Comparison of ENCODE assay signal across 1 fruit fly cellular context in genomic region chr2L:20811039-20811652, dm6.
TF ChIP-seq lines count a peak whose summit lies in the region.

No protein-coding gene starts in this region.

TF ChIP-seq in whole organism, embryonic, 481 proteins besides CTCF, POLR2A, EP300 and RAD21 (continued from another document and continues in another):
- TF ChIP-seq CG2202 (tag; optimal IDR thresholded peaks at IDR 0.05; lab: Kevin White, UChicago) = no peak
- no peak for TF ChIP-seq Myb (GFP tag; optimal IDR thresholded peaks at IDR 0.05; lab: Kevin White, UChicago)
- peak; percentile 8 for TF ChIP-seq ems (GFP tag; optimal IDR thresholded peaks at IDR 0.05; lab: Kevin White, UChicago)
- no peak for TF ChIP-seq vfl (GFP tag; optimal IDR thresholded peaks at IDR 0.05; lab: Kevin White, UChicago)
- no peak for TF ChIP-seq CG33557 (GFP tag; optimal IDR thresholded peaks at IDR 0.05; lab: Kevin White, UChicago)
- peak; percentile 61 for TF ChIP-seq Fer1 (GFP tag; optimal IDR thresholded peaks at IDR 0.05; lab: Kevin White, UChicago)
- peak; percentile 35 for TF ChIP-seq CG8388 (GFP tag; optimal IDR thresholded peaks at IDR 0.05; lab: Kevin White, UChicago)
- 0 out of 4 replicates have a peak, but pooled peaks have one; percentile 7 for TF ChIP-seq Gug (GFP tag; IDR thresholded peaks at IDR 0.05; lab: Robert Waterston, UW)
- peak; percentile 66 for TF ChIP-seq CG31441 (GFP tag; IDR thresholded peaks at IDR 0.05; lab: Robert Waterston, UW)
- TF ChIP-seq CG8478 (optimal IDR thresholded peaks at IDR 0.05; lab: Kevin White, UChicago) = no peak
- TF ChIP-seq pros (GFP tag; optimal IDR thresholded peaks at IDR 0.05; lab: Kevin White, UChicago) = no peak
- no peak for TF ChIP-seq mld (GFP tag; IDR thresholded peaks at IDR 0.05; lab: Robert Waterston, UW; ENCODE audit: partially characterized antibody)
- TF ChIP-seq otp (GFP tag; IDR thresholded peaks at IDR 0.05; lab: Robert Waterston, UW) = no peak
- TF ChIP-seq CG11560 (tag; IDR thresholded peaks at IDR 0.05; lab: Robert Waterston, UW) = no peak
- TF ChIP-seq disco-r (GFP tag; optimal IDR thresholded peaks at IDR 0.05; lab: Kevin White, UChicago) = no peak
- peak; percentile 17; the same call in 1 of the 3 replicates for TF ChIP-seq tgo (GFP tag; IDR thresholded peaks at IDR 0.05; lab: Robert Waterston, UW)
- TF ChIP-seq Hmr (GFP tag; optimal IDR thresholded peaks at IDR 0.05; lab: Kevin White, UChicago) = peak; percentile 42
- TF ChIP-seq CG14667 (GFP tag; IDR thresholded peaks at IDR 0.05; lab: Robert Waterston, UW) = 0 out of 2 replicates have a peak, but pooled peaks have one; percentile 30
- TF ChIP-seq HmgD (GFP tag; optimal IDR thresholded peaks at IDR 0.05; lab: Kevin White, UChicago) = no peak
- peak; percentile 51 for TF ChIP-seq CG12391 (tag; optimal IDR thresholded peaks at IDR 0.05; lab: Kevin White, UChicago)
- peak; percentile 7 for TF ChIP-seq odd (GFP tag; optimal IDR thresholded peaks at IDR 0.05; lab: Kevin White, UChicago)
- no peak for TF ChIP-seq Dek (tag; optimal IDR thresholded peaks at IDR 0.05; lab: Kevin White, UChicago)
- no peak for TF ChIP-seq CG15011 (GFP tag; optimal IDR thresholded peaks at IDR 0.05; lab: Kevin White, UChicago)
- TF ChIP-seq Max (GFP tag; optimal IDR thresholded peaks at IDR 0.05; lab: Kevin White, UChicago) = no peak
- TF ChIP-seq lilli (GFP tag; optimal IDR thresholded peaks at IDR 0.05; lab: Kevin White, UChicago) = peak; percentile 15
- TF ChIP-seq Hmx (GFP tag; optimal IDR thresholded peaks at IDR 0.05; lab: Kevin White, UChicago) = no peak
- 0 out of 2 replicates have a peak, but pooled peaks have one; percentile 30 for TF ChIP-seq stc (GFP tag; IDR thresholded peaks at IDR 0.05; lab: Robert Waterston, UW)
- no peak for TF ChIP-seq gro (GFP tag; optimal IDR thresholded peaks at IDR 0.05; lab: Kevin White, UChicago)
- TF ChIP-seq Asciz (GFP tag; optimal IDR thresholded peaks at IDR 0.05; lab: Kevin White, UChicago) = peak; percentile 66
- no peak for TF ChIP-seq CG5245 (GFP tag; optimal IDR thresholded peaks at IDR 0.05; lab: Kevin White, UChicago)
- TF ChIP-seq tap (tag; optimal IDR thresholded peaks at IDR 0.05; lab: Kevin White, UChicago) = peak; percentile 68
- peak; percentile 54; the same call in 1 of the 2 replicates for TF ChIP-seq CG10366 (GFP tag; IDR thresholded peaks at IDR 0.05; lab: Robert Waterston, UW)
- no peak for TF ChIP-seq CG6175 (GFP tag; IDR thresholded peaks at IDR 0.05; lab: Robert Waterston, UW)
- no peak for TF ChIP-seq luna (GFP tag; optimal IDR thresholded peaks at IDR 0.05; lab: Kevin White, UChicago)
- no peak for TF ChIP-seq hkb (optimal IDR thresholded peaks at IDR 0.05; lab: Kevin White, UChicago)
- TF ChIP-seq hkb (GFP tag; IDR thresholded peaks at IDR 0.05; lab: Robert Waterston, UW) = peak; percentile 72
- TF ChIP-seq insv (GFP tag; optimal IDR thresholded peaks at IDR 0.05; lab: Kevin White, UChicago) = no peak
- no peak for TF ChIP-seq CG18619 (GFP tag; optimal IDR thresholded peaks at IDR 0.05; lab: Kevin White, UChicago)
- TF ChIP-seq dmrt99B (tag; optimal IDR thresholded peaks at IDR 0.05; lab: Kevin White, UChicago) = peak; percentile 83
- no peak for TF ChIP-seq bigmax (GFP tag; optimal IDR thresholded peaks at IDR 0.05; lab: Kevin White, UChicago)
- peak; percentile 23 for TF ChIP-seq CG4424 (GFP tag; optimal IDR thresholded peaks at IDR 0.05; lab: Kevin White, UChicago)
- TF ChIP-seq Abd-B (GFP tag; optimal IDR thresholded peaks at IDR 0.05; lab: Kevin White, UChicago) = no peak
- TF ChIP-seq nom (GFP tag; optimal IDR thresholded peaks at IDR 0.05; lab: Kevin White, UChicago) = no peak
- peak; percentile 31; the same call in 1 of the 2 replicates for TF ChIP-seq dimm (GFP tag; IDR thresholded peaks at IDR 0.05; lab: Robert Waterston, UW)
- no peak for TF ChIP-seq scrt (GFP tag; optimal IDR thresholded peaks at IDR 0.05; lab: Kevin White, UChicago)
- TF ChIP-seq CG31365 (tag; optimal IDR thresholded peaks at IDR 0.05; lab: Kevin White, UChicago) = no peak
- TF ChIP-seq crol (GFP tag; IDR thresholded peaks at IDR 0.05; lab: Robert Waterston, UW) = peak; percentile 82
- TF ChIP-seq CG18262 (tag; optimal IDR thresholded peaks at IDR 0.05; lab: Kevin White, UChicago) = peak; percentile 55
- no peak for TF ChIP-seq fd64A (GFP tag; optimal IDR thresholded peaks at IDR 0.05; lab: Kevin White, UChicago)
- no peak for TF ChIP-seq Hey (tag; optimal IDR thresholded peaks at IDR 0.05; lab: Kevin White, UChicago)
- TF ChIP-seq CG2116 (GFP tag; optimal IDR thresholded peaks at IDR 0.05; lab: Kevin White, UChicago) = no peak
- TF ChIP-seq CG13894 (tag; optimal IDR thresholded peaks at IDR 0.05; lab: Kevin White, UChicago) = no peak
- peak; percentile 64; the same call in 1 of the 3 replicates for TF ChIP-seq CG17361 (GFP tag; IDR thresholded peaks at IDR 0.05; lab: Robert Waterston, UW)
- TF ChIP-seq CG1233 (GFP tag; optimal IDR thresholded peaks at IDR 0.05; lab: Kevin White, UChicago) = no peak
- peak; percentile 13 for TF ChIP-seq CG15514 (GFP tag; optimal IDR thresholded peaks at IDR 0.05; lab: Kevin White, UChicago)
- no peak for TF ChIP-seq Dad (GFP tag; optimal IDR thresholded peaks at IDR 0.05; lab: Kevin White, UChicago)
- TF ChIP-seq CG8924 (tag; optimal IDR thresholded peaks at IDR 0.05; lab: Kevin White, UChicago) = peak; percentile 57
- TF ChIP-seq Chrac-16 (GFP tag; optimal IDR thresholded peaks at IDR 0.05; lab: Kevin White, UChicago) = peak; percentile 15
- no peak for TF ChIP-seq zen (tag; optimal IDR thresholded peaks at IDR 0.05; lab: Kevin White, UChicago)
- TF ChIP-seq kni (GFP tag; optimal IDR thresholded peaks at IDR 0.05; lab: Kevin White, UChicago) = peak; percentile 55
- no peak for TF ChIP-seq CkIIα-i1 (GFP tag; IDR thresholded peaks at IDR 0.05; lab: Robert Waterston, UW)
- no peak for TF ChIP-seq NFAT (GFP tag; IDR thresholded peaks at IDR 0.05; lab: Robert Waterston, UW)
- TF ChIP-seq CG1647 (GFP tag; optimal IDR thresholded peaks at IDR 0.05; lab: Kevin White, UChicago) = no peak
- no peak for TF ChIP-seq Opbp (GFP tag; IDR thresholded peaks at IDR 0.05; lab: Robert Waterston, UW; ENCODE audit: partially characterized antibody)
- no peak for TF ChIP-seq CG2199 (GFP tag; IDR thresholded peaks at IDR 0.05; lab: Robert Waterston, UW)
- no peak for TF ChIP-seq Neu2 (GFP tag; optimal IDR thresholded peaks at IDR 0.05; lab: Kevin White, UChicago; ENCODE audit: borderline replicate concordance)
- no peak for TF ChIP-seq CG7786 (GFP tag; optimal IDR thresholded peaks at IDR 0.05; lab: Kevin White, UChicago)
- TF ChIP-seq Sry-β (GFP tag; optimal IDR thresholded peaks at IDR 0.05; lab: Kevin White, UChicago) = no peak
- TF ChIP-seq chinmo (GFP tag; IDR thresholded peaks at IDR 0.05; lab: Robert Waterston, UW; ENCODE audit: partially characterized antibody) = 0 out of 4 replicates have a peak, but pooled peaks have one; percentile 36
- TF ChIP-seq so (GFP tag; IDR thresholded peaks at IDR 0.05; lab: Robert Waterston, UW) = peak; percentile 64; the same call in 2 of the 3 replicates
- peak; percentile 46 for TF ChIP-seq CG18599 (GFP tag; optimal IDR thresholded peaks at IDR 0.05; lab: Kevin White, UChicago)
- peak; percentile 25 for TF ChIP-seq CG18476 (GFP tag; optimal IDR thresholded peaks at IDR 0.05; lab: Kevin White, UChicago)
- peak; percentile 31 for TF ChIP-seq CG6813 (GFP tag; optimal IDR thresholded peaks at IDR 0.05; lab: Kevin White, UChicago)
- peak; percentile 42 for TF ChIP-seq CG12659 (GFP tag; optimal IDR thresholded peaks at IDR 0.05; lab: Kevin White, UChicago)
- no peak for TF ChIP-seq pita (GFP tag; optimal IDR thresholded peaks at IDR 0.05; lab: Kevin White, UChicago)
- peak; percentile 45 for TF ChIP-seq CG12219 (GFP tag; optimal IDR thresholded peaks at IDR 0.05; lab: Kevin White, UChicago)
- TF ChIP-seq Med (GFP tag; lab: Kevin White, UChicago) = peak; percentile 78
- TF ChIP-seq CG4617 (GFP tag; optimal IDR thresholded peaks at IDR 0.05; lab: Kevin White, UChicago; ENCODE audit: borderline replicate concordance) = no peak
- no peak for TF ChIP-seq h (optimal IDR thresholded peaks at IDR 0.05; lab: Kevin White, UChicago)
- TF ChIP-seq Oli (tag; optimal IDR thresholded peaks at IDR 0.05; lab: Kevin White, UChicago) = peak; percentile 43
- peak in 1 of 2 experiments; percentile 84 for TF ChIP-seq Eip74EF (GFP tag; optimal IDR thresholded peaks at IDR 0.05; lab: Kevin White, UChicago)
- peak in 1 of 2 experiments; percentile 35 for TF ChIP-seq chif (GFP tag; optimal IDR thresholded peaks at IDR 0.05; lab: Kevin White, UChicago)
- peak; percentile 75 for TF ChIP-seq ci (GFP tag; IDR thresholded peaks at IDR 0.05; lab: Robert Waterston, UW)
- TF ChIP-seq Fer2 (tag; optimal IDR thresholded peaks at IDR 0.05; lab: Kevin White, UChicago) = no peak
- TF ChIP-seq Stat92E (GFP tag; optimal IDR thresholded peaks at IDR 0.05; lab: Kevin White, UChicago) = no peak
- TF ChIP-seq run (tag; optimal IDR thresholded peaks at IDR 0.05; lab: Kevin White, UChicago) = no peak
- TF ChIP-seq Jarid2 (GFP tag; optimal IDR thresholded peaks at IDR 0.05; lab: Kevin White, UChicago) = no peak
- TF ChIP-seq cato (GFP tag; optimal IDR thresholded peaks at IDR 0.05; lab: Kevin White, UChicago; ENCODE audit: borderline replicate concordance) = peak; percentile 2
- TF ChIP-seq ash1 (GFP tag; optimal IDR thresholded peaks at IDR 0.05; lab: Kevin White, UChicago) = no peak
- no peak for TF ChIP-seq slp2 (GFP tag; optimal IDR thresholded peaks at IDR 0.05; lab: Kevin White, UChicago)
- no peak for TF ChIP-seq yki (optimal IDR thresholded peaks at IDR 0.05; lab: Kevin White, UChicago)
- peak; percentile 41 for TF ChIP-seq Fer3 (tag; optimal IDR thresholded peaks at IDR 0.05; lab: Kevin White, UChicago)
- TF ChIP-seq Ets65A (GFP tag; lab: Kevin White, UChicago) = no peak
- TF ChIP-seq CG2129 (GFP tag; IDR thresholded peaks at IDR 0.05; lab: Robert Waterston, UW; ENCODE audit: partially characterized antibody) = no peak
- peak; percentile 39; the same call in 1 of the 2 replicates for TF ChIP-seq H2.0 (GFP tag; IDR thresholded peaks at IDR 0.05; lab: Robert Waterston, UW)
- no peak for TF ChIP-seq croc (GFP tag; conservative IDR thresholded peaks at IDR 0.05; lab: Robert Waterston, UW)
- peak; percentile 57 for TF ChIP-seq CG30403 (GFP tag; optimal IDR thresholded peaks at IDR 0.05; lab: Kevin White, UChicago)
- no peak for TF ChIP-seq Doc2 (GFP tag; IDR thresholded peaks at IDR 0.05; lab: Robert Waterston, UW)
- TF ChIP-seq CG6854 (GFP tag; optimal IDR thresholded peaks at IDR 0.05; lab: Kevin White, UChicago) = no peak
- peak; percentile 62 for TF ChIP-seq CG7839 (tag; optimal IDR thresholded peaks at IDR 0.05; lab: Kevin White, UChicago)
- peak; percentile 29 for TF ChIP-seq CG10979 (tag; optimal IDR thresholded peaks at IDR 0.05; lab: Kevin White, UChicago)
- TF ChIP-seq slbo (GFP tag; IDR thresholded peaks at IDR 0.05; lab: Robert Waterston, UW) = no peak
- TF ChIP-seq Sox100B (GFP tag; optimal IDR thresholded peaks at IDR 0.05; lab: Kevin White, UChicago) = peak; percentile 34
- no peak; the same call in 2 of the 3 replicates for TF ChIP-seq Optix (GFP tag; IDR thresholded peaks at IDR 0.05; lab: Robert Waterston, UW)
- TF ChIP-seq CG4820 (GFP tag; optimal IDR thresholded peaks at IDR 0.05; lab: Kevin White, UChicago) = peak; percentile 41
- TF ChIP-seq CG13424 (tag; optimal IDR thresholded peaks at IDR 0.05; lab: Kevin White, UChicago) = peak; percentile 55
- no peak for TF ChIP-seq CG3407 (GFP tag; optimal IDR thresholded peaks at IDR 0.05; lab: Kevin White, UChicago)
- peak; percentile 49 for TF ChIP-seq CG14050 (GFP tag; IDR thresholded peaks at IDR 0.05; lab: Robert Waterston, UW)
- no peak for TF ChIP-seq Hand (GFP tag; optimal IDR thresholded peaks at IDR 0.05; lab: Kevin White, UChicago)
- TF ChIP-seq NC2β (GFP tag; optimal IDR thresholded peaks at IDR 0.05; lab: Kevin White, UChicago) = no peak
- TF ChIP-seq CG12071 (GFP tag; optimal IDR thresholded peaks at IDR 0.05; lab: Kevin White, UChicago) = peak; percentile 35
- peak; percentile 31 for TF ChIP-seq CG10543 (GFP tag; optimal IDR thresholded peaks at IDR 0.05; lab: Kevin White, UChicago)
- no peak for TF ChIP-seq Dp (GFP tag; optimal IDR thresholded peaks at IDR 0.05; lab: Kevin White, UChicago)
- TF ChIP-seq gem (tag; optimal IDR thresholded peaks at IDR 0.05; lab: Kevin White, UChicago) = peak; percentile 77
- TF ChIP-seq CG12942 (GFP tag; optimal IDR thresholded peaks at IDR 0.05; lab: Kevin White, UChicago) = peak; percentile 4
- TF ChIP-seq tin (GFP tag; optimal IDR thresholded peaks at IDR 0.05; lab: Kevin White, UChicago) = peak; percentile 16
- TF ChIP-seq CG13624 (GFP tag; optimal IDR thresholded peaks at IDR 0.05; lab: Kevin White, UChicago) = peak; percentile 2
- peak; percentile 38 for TF ChIP-seq CoRest (tag; optimal IDR thresholded peaks at IDR 0.05; lab: Kevin White, UChicago)
- peak; percentile 37 for TF ChIP-seq CG7556 (GFP tag; optimal IDR thresholded peaks at IDR 0.05; lab: Kevin White, UChicago)
- peak; percentile 15 for TF ChIP-seq org-1 (GFP tag; optimal IDR thresholded peaks at IDR 0.05; lab: Kevin White, UChicago)
- no peak for TF ChIP-seq ab (GFP tag; optimal IDR thresholded peaks at IDR 0.05; lab: Kevin White, UChicago)
- peak in 1 of 2 experiments; percentile 18 for TF ChIP-seq dpn (GFP tag; optimal IDR thresholded peaks at IDR 0.05; lab: Kevin White, UChicago)
- no peak for TF ChIP-seq Ravus (GFP tag; IDR thresholded peaks at IDR 0.05; lab: Robert Waterston, UW)
- TF ChIP-seq CG32772 (GFP tag; IDR thresholded peaks at IDR 0.05; lab: Robert Waterston, UW) = no peak; the same call in none of the 2 replicates
- TF ChIP-seq CG10959 (GFP tag; IDR thresholded peaks at IDR 0.05; lab: Robert Waterston, UW) = no peak
- peak; percentile 13 for TF ChIP-seq Nf-YC (tag; optimal IDR thresholded peaks at IDR 0.05; lab: Kevin White, UChicago)
- TF ChIP-seq pb (GFP tag; optimal IDR thresholded peaks at IDR 0.05; lab: Kevin White, UChicago) = no peak
- TF ChIP-seq CG34224 (GFP tag; IDR thresholded peaks at IDR 0.05; lab: Robert Waterston, UW; ENCODE audit: partially characterized antibody) = no peak
- TF ChIP-seq kah (GFP tag; optimal IDR thresholded peaks at IDR 0.05; lab: Kevin White, UChicago) = no peak
- no peak for TF ChIP-seq ro (GFP tag; IDR thresholded peaks at IDR 0.05; lab: Robert Waterston, UW)
- no peak for TF ChIP-seq bbx (GFP tag; IDR thresholded peaks at IDR 0.05; lab: Robert Waterston, UW; ENCODE audit: partially characterized antibody)
- 0 out of 2 replicates have a peak, but pooled peaks have one; percentile 51 for TF ChIP-seq vvl (GFP tag; IDR thresholded peaks at IDR 0.05; lab: Robert Waterston, UW)
- TF ChIP-seq phol (tag; optimal IDR thresholded peaks at IDR 0.05; lab: Kevin White, UChicago) = peak; percentile 45
